Worm (Caenorhabditis elegans) whole organism, L2 larva: Measurements from ENCODE around the gene prp-3.

Source experiments
- C34F6.9 ChIP-seq: fragments of 150-350 bp; optimal IDR thresholded peaks from 2 replicates; lab custom pipeline; 2014; ENCODE audit warnings: missing biosample characterization, missing genetic modification characterization
- F13H6.1 ChIP-seq: sonication (generic microtip); optimal IDR thresholded peaks from 2 replicates; lab custom pipeline; 2016; ENCODE audit warnings: missing genetic modification characterization, missing compliant biosample characterization
- R02D3.7 ChIP-seq: fragments of 150-350 bp; optimal IDR thresholded peaks from 2 replicates; lab custom pipeline; 2014; ENCODE audit warnings: missing biosample characterization, missing genetic modification characterization
- Y55F3AM.14 ChIP-seq: fragments of 200-800 bp; sonication (Bioruptor generic); optimal IDR thresholded peaks from 2 replicates; lab custom pipeline; 2018; ENCODE audit warnings: mild to moderate bottlenecking, missing genetic modification characterization, missing compliant biosample characterization
- ZK546.5 ChIP-seq: sonication (generic microtip); optimal IDR thresholded peaks from 2 replicates; lab custom pipeline; 2017; ENCODE audit warnings: missing biosample characterization, missing genetic modification characterization
- alr-1 ChIP-seq: fragments of 150-350 bp; optimal IDR thresholded peaks from 2 replicates; lab custom pipeline; 2014; ENCODE audit warnings: missing biosample characterization, missing genetic modification characterization
- aly-2 ChIP-seq: fragments of 150-350 bp; optimal IDR thresholded peaks from 2 replicates; lab custom pipeline; 2014; ENCODE audit warnings: missing biosample characterization, missing genetic modification characterization
- ama-1 ChIP-seq: fragments of 150-350 bp; optimal IDR thresholded peaks from 2 replicates; lab custom pipeline; 2018; ENCODE audit warnings: inconsistent platforms
- ceh-16 ChIP-seq: fragments of 150-350 bp; optimal IDR thresholded peaks from 2 replicates; lab custom pipeline; 2014; ENCODE audit warnings: missing biosample characterization, missing genetic modification characterization
- ceh-82 ChIP-seq: fragments of 150-350 bp; optimal IDR thresholded peaks from 2 replicates; lab custom pipeline; 2014; ENCODE audit warnings: missing biosample characterization, missing genetic modification characterization
- crh-2 ChIP-seq: sonication (generic microtip); optimal IDR thresholded peaks from 2 replicates; lab custom pipeline; 2017; ENCODE audit warnings: missing biosample characterization, missing genetic modification characterization
- dmd-4 ChIP-seq: sonication (generic microtip); optimal IDR thresholded peaks from 2 replicates; lab custom pipeline; 2017; ENCODE audit warnings: missing biosample characterization, missing genetic modification characterization
- egl-27 ChIP-seq: sonication (generic microtip); optimal IDR thresholded peaks from 3 replicates; lab custom pipeline; 2017; ENCODE audit warnings: missing biosample characterization, missing genetic modification reagents, missing genetic modification characterization
- elt-1 ChIP-seq: fragments of 150-350 bp; optimal IDR thresholded peaks from 2 replicates; lab custom pipeline; 2014; ENCODE audit warnings: missing biosample characterization, missing genetic modification characterization
- elt-3 ChIP-seq: sonication (generic microtip); optimal IDR thresholded peaks from 2 replicates; lab custom pipeline; 2017; ENCODE audit warnings: missing biosample characterization, missing genetic modification characterization
- fos-1 ChIP-seq: fragments of 150-350 bp; optimal IDR thresholded peaks from 2 replicates; lab custom pipeline; 2014; ENCODE audit warnings: missing biosample characterization, missing genetic modification characterization
- gmeb-1 ChIP-seq: fragments of 150-350 bp; optimal IDR thresholded peaks from 2 replicates; lab custom pipeline; 2014; ENCODE audit warnings: missing biosample characterization, missing genetic modification characterization
- lin-11 ChIP-seq: fragments of 150-350 bp; sonication (generic microtip); optimal IDR thresholded peaks from 2 replicates; lab custom pipeline; 2014; ENCODE audit warnings: missing biosample characterization, missing genetic modification characterization, inconsistent platforms, mixed read lengths
- lin-13 ChIP-seq: fragments of 150-350 bp; optimal IDR thresholded peaks from 2 replicates; lab custom pipeline; 2014; ENCODE audit warnings: missing biosample characterization, missing genetic modification reagents, missing genetic modification characterization
- lin-39 ChIP-seq: fragments of 150-350 bp; optimal IDR thresholded peaks from 2 replicates; lab custom pipeline; 2014; ENCODE audit warnings: missing biosample characterization, missing genetic modification reagents, missing genetic modification characterization
- lsy-2 ChIP-seq, 2 experiments: fragments of 150-350 bp in 1 of 2; sonication (generic microtip) in 1 of 2; optimal IDR thresholded peaks; 2 replicates each; lab custom pipeline; 2014 to 2017; ENCODE audit warnings: missing biosample characterization in 2 of 2, missing genetic modification characterization in 2 of 2
- mab-5 ChIP-seq: fragments of 150-350 bp; optimal IDR thresholded peaks from 2 replicates; lab custom pipeline; 2014; ENCODE audit warnings: missing biosample characterization, missing genetic modification characterization
- nhr-10 ChIP-seq: sonication (generic microtip); optimal IDR thresholded peaks from 2 replicates; lab custom pipeline; 2017; ENCODE audit warnings: missing biosample characterization, missing genetic modification characterization
- nhr-12 ChIP-seq: fragments of 150-350 bp; optimal IDR thresholded peaks from 2 replicates; lab custom pipeline; 2014; ENCODE audit warnings: missing biosample characterization, missing genetic modification characterization
- nhr-129 ChIP-seq: fragments of 150-350 bp; optimal IDR thresholded peaks from 2 replicates; lab custom pipeline; 2014; ENCODE audit warnings: missing biosample characterization, missing genetic modification characterization
- nhr-21 ChIP-seq: fragments of 150-350 bp; optimal IDR thresholded peaks from 2 replicates; lab custom pipeline; 2014; ENCODE audit warnings: missing biosample characterization, missing genetic modification characterization
- nhr-23 ChIP-seq: fragments of 150-350 bp; optimal IDR thresholded peaks from 2 replicates; lab custom pipeline; 2014; ENCODE audit warnings: missing biosample characterization, missing genetic modification reagents, missing genetic modification characterization
- nhr-237 ChIP-seq: fragments of 150-350 bp; optimal IDR thresholded peaks from 2 replicates; lab custom pipeline; 2014; ENCODE audit warnings: missing biosample characterization, missing genetic modification characterization
- nhr-25 ChIP-seq: fragments of 150-350 bp; sonication (generic microtip); optimal IDR thresholded peaks from 3 replicates; lab custom pipeline; 2014; ENCODE audit warnings: missing biosample characterization, missing genetic modification characterization
- nhr-6 ChIP-seq: fragments of 150-350 bp; optimal IDR thresholded peaks from 2 replicates; lab custom pipeline; 2014; ENCODE audit warnings: missing biosample characterization, missing genetic modification characterization
- nhr-77 ChIP-seq: fragments of 150-350 bp; optimal IDR thresholded peaks from 2 replicates; lab custom pipeline; 2014; ENCODE audit warnings: missing biosample characterization, missing genetic modification characterization
- peb-1 ChIP-seq: fragments of 150-350 bp; optimal IDR thresholded peaks from 2 replicates; lab custom pipeline; 2014; ENCODE audit warnings: missing biosample characterization, missing genetic modification characterization
- sem-4 ChIP-seq: fragments of 150-350 bp; optimal IDR thresholded peaks from 2 replicates; lab custom pipeline; 2014; ENCODE audit warnings: missing biosample characterization, missing genetic modification reagents, missing genetic modification characterization
- skn-1 ChIP-seq: sonication (generic microtip); optimal IDR thresholded peaks from 2 replicates; lab custom pipeline; 2017; ENCODE audit warnings: missing biosample characterization, missing genetic modification characterization
- sma-3 ChIP-seq: sonication (generic microtip); optimal IDR thresholded peaks from 2 replicates; lab custom pipeline; 2016; ENCODE audit warnings: missing genetic modification reagents, missing genetic modification characterization, missing compliant biosample characterization
- sma-9 ChIP-seq, 2 experiments: fragments of 150-350 bp in 1 of 2; sonication (generic microtip) in 1 of 2; optimal IDR thresholded peaks; 2 replicates each; lab custom pipeline; 2014 to 2016; ENCODE audit warnings: missing genetic modification characterization in 2 of 2, mild to moderate bottlenecking in 1 of 2, missing biosample characterization in 1 of 2, missing compliant biosample characterization in 1 of 2, missing genetic modification reagents in 1 of 2, moderate library complexity in 1 of 2
- snpc-4 ChIP-seq: fragments of 150-350 bp; optimal IDR thresholded peaks from 2 replicates; lab custom pipeline; 2014; ENCODE audit warnings: missing biosample characterization, missing genetic modification characterization
- unc-39 ChIP-seq: fragments of 150-350 bp; optimal IDR thresholded peaks from 2 replicates; lab custom pipeline; 2014; ENCODE audit warnings: missing biosample characterization, missing genetic modification characterization
- unc-55 ChIP-seq: fragments of 150-350 bp; sonication (generic microtip); optimal IDR thresholded peaks from 3 replicates; lab custom pipeline; 2014; ENCODE audit warnings: missing biosample characterization, missing genetic modification reagents, missing genetic modification characterization
- unc-62 ChIP-seq: fragments of 150-350 bp; optimal IDR thresholded peaks from 2 replicates; lab custom pipeline; 2014; ENCODE audit warnings: missing biosample characterization, missing genetic modification reagents, missing genetic modification characterization
- zag-1 ChIP-seq: fragments of 150-350 bp; optimal IDR thresholded peaks from 2 replicates; lab custom pipeline; 2014; ENCODE audit warnings: missing biosample characterization, missing genetic modification characterization
- ztf-1 ChIP-seq: fragments of 200-800 bp; sonication (Bioruptor generic); conservative IDR thresholded peaks from 2 replicates; pipeline ENCODE4 v1.3.6; 2022; ENCODE audit warnings: missing genetic modification characterization, missing compliant biosample characterization
- ztf-11 ChIP-seq: sonication (generic microtip); optimal IDR thresholded peaks from 2 replicates; lab custom pipeline; 2017; ENCODE audit warnings: missing biosample characterization, missing genetic modification characterization

The prp-3 gene

ce11 chrIII:10407198-10407663 is 20.6 kb downstream of the prp-3 start, which contains the start of gene hat-1 (continued):
- TF ChIP-seq Y55F3AM.14 (GFP tag; lab: Kevin White, UChicago) (peak; percentile 85), gmeb-1 (tag; lab: Kevin White, UChicago) (peak; percentile 95), ztf-1 (GFP tag; lab: Robert Waterston, UW) (no peak), zag-1 (tag; lab: Kevin White, UChicago) (peak; percentile 72), nhr-21 (tag; lab: Kevin White, UChicago) (peak; percentile 96), nhr-237 (peak; percentile 53), dmd-4 (tag; lab: Kevin White, UChicago) (no peak), alr-1 (tag; lab: Kevin White, UChicago) (no peak), nhr-25 (tag; lab: Kevin White, UChicago) (peak; percentile 97), aly-2 (tag; lab: Kevin White, UChicago) (no peak), ceh-82 (tag; lab: Kevin White, UChicago) (peak; percentile 34), ZK546.5 (tag; lab: Kevin White, UChicago) (peak; percentile 80), ceh-16 (tag; lab: Kevin White, UChicago) (peak; percentile 84), lin-39 (tag; lab: Kevin White, UChicago) (no peak), sem-4 (tag; lab: Kevin White, UChicago) (peak; percentile 89), sma-9 (GFP tag; optimal IDR thresholded peaks at IDR 0.05; lab: Kevin White, UChicago) (peak; percentile 93), sma-9 (tag; optimal IDR thresholded peaks at IDR 0.05; lab: Kevin White, UChicago) (no peak)

- no peak for TF ChIP-seq ZK546.5 (tag; lab: Kevin White, UChicago)
- TF ChIP-seq elt-1 (tag; lab: Kevin White, UChicago), result no peak
- TF ChIP-seq R02D3.7 (tag; lab: Kevin White, UChicago), result no peak
- TF ChIP-seq ama-1 (lab: Kevin White, UChicago), result no peak
- TF ChIP-seq nhr-12, result no peak
- TF ChIP-seq snpc-4 (tag; lab: Kevin White, UChicago), result no peak
- no peak for TF ChIP-seq fos-1 (tag; lab: Kevin White, UChicago)
- no peak for TF ChIP-seq lin-13 (GFP tag; lab: Kevin White, UChicago)
- TF ChIP-seq dmd-4 (tag; lab: Kevin White, UChicago), result no peak
- no peak for TF ChIP-seq nhr-129 (tag; lab: Kevin White, UChicago)
- TF ChIP-seq nhr-10 (tag; lab: Kevin White, UChicago), result no peak
- no peak for TF ChIP-seq ztf-11 (tag; lab: Kevin White, UChicago)
- no peak for TF ChIP-seq peb-1 (tag; lab: Kevin White, UChicago)
- TF ChIP-seq unc-55, result no peak
- no peak for TF ChIP-seq alr-1 (tag; lab: Kevin White, UChicago)
- TF ChIP-seq sma-9 (GFP tag; optimal IDR thresholded peaks at IDR 0.05; lab: Kevin White, UChicago), result no peak
- no peak for TF ChIP-seq sma-9 (tag; optimal IDR thresholded peaks at IDR 0.05; lab: Kevin White, UChicago)
These were observed 22.9 kb downstream of the prp-3 start, which contains the start of the genes M03C11.3 and chl-1 for ce11 chrIII:10404918-10405317. TSS of gene M03C11.3 (plus strand) at chrIII:10405070. TSS of gene chl-1 (minus strand) at chrIII:10405240.

ce11 chrIII:10398919-10399318 is 28.9 kb downstream of the prp-3 start:
- TF ChIP-seq egl-27 (tag; lab: Kevin White, UChicago), result no peak
- TF ChIP-seq unc-62 (GFP tag; lab: Kevin White, UChicago), result no peak
- TF ChIP-seq nhr-129 (tag; lab: Kevin White, UChicago), result peak; percentile 47
- TF ChIP-seq gmeb-1 (tag; lab: Kevin White, UChicago), result no peak
- TF ChIP-seq mab-5 (tag; lab: Kevin White, UChicago), result no peak
- no peak for TF ChIP-seq nhr-25 (tag; lab: Kevin White, UChicago)
- TF ChIP-seq nhr-10 (tag; lab: Kevin White, UChicago), result no peak
- TF ChIP-seq ztf-1 (GFP tag; lab: Robert Waterston, UW), result no peak
- TF ChIP-seq C34F6.9, result peak; percentile 45
- no peak for TF ChIP-seq sma-3 (GFP tag; lab: Kevin White, UChicago)
- TF ChIP-seq ztf-11 (tag; lab: Kevin White, UChicago), result no peak
- no peak for TF ChIP-seq skn-1 (tag; lab: Kevin White, UChicago)
- no peak for TF ChIP-seq nhr-12
- no peak for TF ChIP-seq lin-13 (GFP tag; lab: Kevin White, UChicago)
- no peak for TF ChIP-seq alr-1 (tag; lab: Kevin White, UChicago)
- TF ChIP-seq unc-55, result peak; percentile 39
- peak; percentile 71 for TF ChIP-seq zag-1 (tag; lab: Kevin White, UChicago)
- no peak for TF ChIP-seq peb-1 (tag; lab: Kevin White, UChicago)
- no peak for TF ChIP-seq lin-39 (tag; lab: Kevin White, UChicago)
- no peak for TF ChIP-seq nhr-23
- TF ChIP-seq R02D3.7 (tag; lab: Kevin White, UChicago), result no peak
- TF ChIP-seq crh-2 (tag; lab: Kevin White, UChicago), result peak; percentile 26
- TF ChIP-seq nhr-77 (tag; lab: Kevin White, UChicago), result no peak
- no peak for TF ChIP-seq elt-1 (tag; lab: Kevin White, UChicago)
- TF ChIP-seq nhr-6 (tag; lab: Kevin White, UChicago), result no peak
- TF ChIP-seq lin-11 (tag; lab: Kevin White, UChicago), result peak; percentile 25
- no peak for TF ChIP-seq unc-39 (tag; lab: Kevin White, UChicago)
- TF ChIP-seq nhr-21 (tag; lab: Kevin White, UChicago), result no peak
- TF ChIP-seq Y55F3AM.14 (GFP tag; lab: Kevin White, UChicago), result no peak
- no peak for TF ChIP-seq F13H6.1 (tag; lab: Kevin White, UChicago)
- no peak for TF ChIP-seq ceh-82 (tag; lab: Kevin White, UChicago)
- peak in 1 of 2 experiments; percentile 53 for TF ChIP-seq lsy-2 (tag; optimal IDR thresholded peaks at IDR 0.05; lab: Kevin White, UChicago)
- TF ChIP-seq snpc-4 (tag; lab: Kevin White, UChicago), result no peak
- no peak for TF ChIP-seq nhr-237
- TF ChIP-seq sem-4 (tag; lab: Kevin White, UChicago), result no peak
- TF ChIP-seq elt-3 (tag; lab: Kevin White, UChicago), result no peak
